Worm (Caenorhabditis elegans) whole organism, early embryonic: ENCODE data around the gene sorf-1.

ENCODE experiments used
- F13C5.2 ChIP-seq: sonication (generic microtip); optimal IDR thresholded peaks from 2 replicates; lab custom pipeline; 2017; ENCODE audit warnings: mild to moderate bottlenecking, missing genetic modification characterization, inconsistent platforms, missing compliant biosample characterization
- ama-1 ChIP-seq: fragments of 150-350 bp; optimal IDR thresholded peaks from 2 replicates; lab custom pipeline; 2014
- ceh-13 ChIP-seq: fragments of 200-800 bp; sonication (Bioruptor generic); optimal IDR thresholded peaks from 2 replicates; lab custom pipeline; 2018; ENCODE audit warnings: mild to moderate bottlenecking, missing genetic modification characterization, missing compliant biosample characterization
- hmg-4 ChIP-seq: fragments of 200-800 bp; sonication (Bioruptor generic); optimal IDR thresholded peaks from 2 replicates; lab custom pipeline; 2018; ENCODE audit warnings: mild to moderate bottlenecking, missing genetic modification characterization, missing compliant biosample characterization
- tbx-11 ChIP-seq: fragments of 200-800 bp; sonication (Bioruptor generic); IDR thresholded peaks from 2 replicates; pipeline ENCODE4 v1.3.6; 2022; ENCODE audit warnings: missing genetic modification characterization, missing compliant biosample characterization

DNA sequence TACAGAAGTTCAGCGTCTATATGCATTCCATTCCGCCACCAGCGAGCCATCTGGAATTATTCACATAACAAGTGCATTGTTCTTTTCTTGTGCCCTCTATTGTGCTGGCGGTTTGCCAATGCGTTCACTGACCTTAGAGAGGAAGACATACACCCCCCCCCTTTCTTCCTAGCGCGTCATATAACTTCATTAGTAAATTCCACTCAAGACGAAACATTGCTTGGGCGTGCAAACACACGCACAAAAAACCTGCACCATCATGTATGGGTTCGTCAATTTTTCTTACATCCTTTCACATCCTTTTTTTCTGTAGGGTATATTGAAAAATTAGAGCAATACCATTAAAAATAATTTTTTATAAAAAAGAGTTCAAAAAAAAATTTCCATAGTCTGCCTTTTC lies 27.5 kb downstream of the sorf-1 start, which contains the start of gene ZK816.1:
- TF ChIP-seq F13C5.2 (tag; lab: Kevin White, UChicago), result no peak
- no peak for TF ChIP-seq tbx-11 (GFP tag; lab: Robert Waterston, UW)
- TF ChIP-seq ama-1 (lab: Kevin White, UChicago), result no peak
- no peak for TF ChIP-seq ceh-13
- no peak for TF ChIP-seq hmg-4 (GFP tag; lab: Kevin White, UChicago)
